Fruit fly (Drosophila melanogaster) whole organism, wandering third instar larva: ENCODE results near the gene CG42814.

Experiments
- CG9705 ChIP-seq: fragments of 200-800 bp; sonication (Bioruptor generic); optimal IDR thresholded peaks from 2 replicates; lab custom pipeline; 2018; ENCODE audit warnings: missing biosample characterization, mild to moderate bottlenecking, missing genetic modification characterization
- Hr78 ChIP-seq: fragments of >200 bp; optimal IDR thresholded peaks from 2 replicates; lab custom pipeline; 2017; ENCODE audit warnings: missing biosample characterization, missing genetic modification characterization
- br ChIP-seq: fragments of 200-800 bp; sonication (Bioruptor generic); optimal IDR thresholded peaks from 2 replicates; lab custom pipeline; 2016; ENCODE audit warnings: missing biosample characterization, missing genetic modification characterization
- brk ChIP-seq: fragments of 200-800 bp; sonication (Bioruptor generic); optimal IDR thresholded peaks from 2 replicates; lab custom pipeline; 2016; ENCODE audit warnings: missing biosample characterization, mild to moderate bottlenecking, missing genetic modification characterization
- lola ChIP-seq: fragments of >200 bp; optimal IDR thresholded peaks from 2 replicates; lab custom pipeline; 2017; ENCODE audit warnings: missing biosample characterization, missing genetic modification characterization
- psq ChIP-seq: fragments of 200-800 bp; sonication (Bioruptor generic); optimal IDR thresholded peaks from 3 replicates; lab custom pipeline; 2017; ENCODE audit warnings: missing biosample characterization, mild to moderate bottlenecking, missing genetic modification characterization, moderate library complexity

dm6 chr3R:27186849-27187248, 42.4 kb downstream of the CG42814 start:
- TF ChIP-seq br (no peak), psq (GFP tag; lab: Kevin White, UChicago) (no peak), lola (GFP tag; lab: Kevin White, UChicago) (no peak), brk (GFP tag; lab: Kevin White, UChicago) (no peak), CG9705 (GFP tag; lab: Kevin White, UChicago) (no peak), Hr78 (GFP tag; lab: Kevin White, UChicago) (no peak)
